Fruit fly (Drosophila melanogaster) whole organism, prepupa: ENCODE data around the gene Tb.

Source experiments
- CG1621 ChIP-seq: fragments of 200-800 bp; sonication (Bioruptor generic); optimal IDR thresholded peaks from 3 replicates; lab custom pipeline; 2018; ENCODE audit warnings: missing biosample characterization, mild to moderate bottlenecking, missing genetic modification characterization
- CG6854 ChIP-seq: fragments of 200-800 bp; sonication (Bioruptor generic); optimal IDR thresholded peaks from 2 replicates; lab custom pipeline; 2017; ENCODE audit warnings: missing biosample characterization, mild to moderate bottlenecking, missing genetic modification characterization
- Met ChIP-seq: fragments of 200-800 bp; sonication (Bioruptor generic); optimal IDR thresholded peaks from 3 replicates; lab custom pipeline; 2016; ENCODE audit warnings: missing biosample characterization, missing genetic modification characterization
- achi ChIP-seq: fragments of 200-800 bp; sonication (Bioruptor generic); optimal IDR thresholded peaks from 3 replicates; lab custom pipeline; 2016; ENCODE audit warnings: missing biosample characterization, missing genetic modification characterization
- lz ChIP-seq: fragments of 200-800 bp; sonication (Bioruptor generic); optimal IDR thresholded peaks from 3 replicates; lab custom pipeline; 2016; ENCODE audit warnings: missing biosample characterization, missing genetic modification characterization
- net ChIP-seq: fragments of 200-800 bp; sonication (Bioruptor generic); optimal IDR thresholded peaks from 3 replicates; lab custom pipeline; 2016; ENCODE audit warnings: missing biosample characterization, missing genetic modification characterization

DNA sequence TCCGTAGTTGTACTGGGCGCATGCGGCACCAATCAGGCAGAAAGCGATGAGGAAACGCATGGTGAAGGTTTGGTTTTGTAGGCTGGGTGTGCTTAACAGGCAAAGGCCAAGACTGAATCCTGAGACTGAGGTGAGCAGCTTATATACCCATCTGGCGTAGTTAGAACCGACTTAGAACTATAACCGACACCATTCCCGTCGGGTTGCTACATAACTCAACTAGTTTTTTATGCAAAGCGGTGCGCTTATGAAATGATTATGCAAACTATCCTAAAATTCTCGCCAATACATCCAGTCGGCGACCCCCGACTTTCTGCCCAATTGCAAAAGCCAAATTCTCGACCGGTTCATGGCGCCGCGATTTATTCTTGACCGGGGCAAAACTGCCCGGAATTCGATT lies 29.6 kb upstream of the Tb start, which contains the start of gene TwdlO:
- TF ChIP-seq net (GFP tag; lab: Kevin White, UChicago): no peak
- TF ChIP-seq CG6854 (GFP tag; lab: Kevin White, UChicago): no peak
- TF ChIP-seq Met: no peak
- TF ChIP-seq CG1621 (tag; lab: Kevin White, UChicago): no peak
- no peak for TF ChIP-seq lz (GFP tag; lab: Kevin White, UChicago)
- TF ChIP-seq achi (GFP tag; lab: Kevin White, UChicago): no peak
